Worm (Caenorhabditis elegans): ENCODE measurements around the gene nhr-198.
"Not testable (repeated sequence)": the region's sequence is repeated elsewhere in the genome, so short reads cannot be mapped to it uniquely, and the experiment has no call there.

ce11 chrV:15647536-15648085, 46.2 kb upstream of the nhr-198 start, which contains the start of the genes C55A1.7 and C55A1.6:
- TF ChIP-seq fos-1 (tag; optimal IDR thresholded peaks at IDR 0.05); nhr-90 (tag; optimal IDR thresholded peaks at IDR 0.05; ENCODE audit: poor library complexity); ama-1 (optimal IDR thresholded peaks at IDR 0.05); mep-1 (tag; optimal IDR thresholded peaks at IDR 0.05); fkh-10 (GFP tag; optimal IDR thresholded peaks at IDR 0.05): not testable (repeated sequence)
